Worm (Caenorhabditis elegans) whole organism, young adult: Measurements from ENCODE around the gene C29F3.7.

Source experiments
- F49E8.2 ChIP-seq: sonication (generic microtip); optimal IDR thresholded peaks from 3 replicates; lab custom pipeline; 2017; ENCODE audit warnings: missing genetic modification characterization, mild to moderate bottlenecking, missing compliant biosample characterization, antibody characterized with exemption, moderate library complexity; ENCODE audit not compliant: insufficient read depth
- ama-1 ChIP-seq, 3 experiments: fragments of 150-350 bp in 1 of 3; sonication (generic microtip) in 2 of 3; optimal IDR thresholded peaks; 2 replicates each; lab custom pipeline; 2014 to 2018; ENCODE audit warnings: missing biosample characterization in 2 of 3, missing genetic modification characterization in 2 of 3, missing genetic modification reagents in 2 of 3
- ceh-58 ChIP-seq: fragments of 200-800 bp; sonication (Bioruptor generic); IDR thresholded peaks from 2 replicates; pipeline ENCODE4 v1.3.6; 2022; ENCODE audit warnings: missing genetic modification characterization, missing compliant biosample characterization
- ets-4 ChIP-seq: fragments of 200-800 bp; sonication (Bioruptor generic); optimal IDR thresholded peaks from 2 replicates; lab custom pipeline; 2018; ENCODE audit warnings: mild to moderate bottlenecking, missing genetic modification characterization, missing compliant biosample characterization
- let-607 ChIP-seq, 2 experiments: fragments of 200-800 bp in 1 of 2; sonication (Bioruptor generic) in 1 of 2; sonication (generic microtip) in 1 of 2; optimal IDR thresholded peaks; 2 replicates each; lab custom pipeline; 2016 to 2018; ENCODE audit warnings: mild to moderate bottlenecking in 2 of 2, missing compliant biosample characterization in 2 of 2, missing genetic modification characterization in 2 of 2, moderate library complexity in 2 of 2, missing genotype in 1 of 2
- lin-26 ChIP-seq: fragments of 200-800 bp; sonication (Bioruptor generic); IDR thresholded peaks from 2 replicates; pipeline ENCODE4 v1.3.6; 2022; ENCODE audit warnings: missing genetic modification reagents, missing genetic modification characterization, missing compliant biosample characterization
- pha-4 ChIP-seq: fragments of 150-350 bp; sonication (generic microtip); optimal IDR thresholded peaks from 2 replicates; lab custom pipeline; 2014; ENCODE audit warnings: missing biosample characterization, missing genetic modification reagents, missing genetic modification characterization

- no peak for TF ChIP-seq ama-1 (optimal IDR thresholded peaks at IDR 0.05; lab: Kevin White, UChicago)
- no peak for TF ChIP-seq ama-1 (GFP tag; optimal IDR thresholded peaks at IDR 0.05; lab: Kevin White, UChicago)
- no peak for TF ChIP-seq ets-4 (GFP tag; lab: Kevin White, UChicago)
- TF ChIP-seq F49E8.2 (tag; lab: Kevin White, UChicago) = no peak
- TF ChIP-seq lin-26 (GFP tag; lab: Robert Waterston, UW) = no peak
- TF ChIP-seq pha-4 = no peak
- TF ChIP-seq ceh-58 (GFP tag; lab: Robert Waterston, UW) = no peak
- TF ChIP-seq let-607 (tag; optimal IDR thresholded peaks at IDR 0.05; lab: Kevin White, UChicago) = no peak
These were observed 26.8 kb upstream of the C29F3.7 start, which contains the start of gene ZK1037.6 for ce11 chrV:15327745-15328447.
